Fruit fly (Drosophila melanogaster): ENCODE results near the gene CG15478.
"Not testable (repeated sequence)": the region's sequence is repeated elsewhere in the genome, so short reads cannot be mapped to it uniquely, and the experiment has no call there.

- TF ChIP-seq pfk, CG18619 (GFP tag; optimal IDR thresholded peaks at IDR 0.05): not testable (repeated sequence)
- TF ChIP-seq Ravus (GFP tag; IDR thresholded peaks at IDR 0.05): peak; percentile 20
- TF ChIP-seq wdn (GFP tag; IDR thresholded peaks at IDR 0.05): peak; percentile 47
- peak; percentile 59 for TF ChIP-seq CG6813 (GFP tag; optimal IDR thresholded peaks at IDR 0.05)
- peak; percentile 93 for TF ChIP-seq pnt (GFP tag; optimal IDR thresholded peaks at IDR 0.05)
- peak; percentile 51 for TF ChIP-seq Nf-YC (tag; optimal IDR thresholded peaks at IDR 0.05)
Measured at dm6 chrX:7703001-7703864, 14.5 kb downstream of the CG15478 start.

Measured in whole organism, embryonic.